Fruit fly (Drosophila melanogaster): ENCODE measurements around the gene CG11768.

The CG11768 gene

DNA sequence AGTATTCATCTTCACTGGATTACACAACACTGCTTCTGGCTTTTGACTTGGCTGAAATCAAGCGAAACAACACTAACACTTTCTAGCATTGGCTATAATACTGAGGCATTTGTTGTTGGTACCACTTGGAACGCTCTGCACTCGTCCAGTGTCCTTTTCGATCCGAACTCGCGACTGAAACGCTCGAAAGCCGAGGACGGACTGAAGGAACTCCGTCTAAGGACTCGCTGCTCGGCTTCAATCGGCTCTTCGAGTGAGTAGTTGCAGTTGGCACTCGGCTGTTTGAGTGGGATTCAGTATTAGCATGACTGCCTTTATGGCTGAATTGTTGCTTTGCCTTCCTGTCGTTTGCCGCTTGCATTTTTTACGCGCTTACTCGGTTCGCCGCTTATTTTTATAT is at the start of gene CG11768, which contains the start of gene CG34135:
Gene CG11768, minus strand, starts transcription at position 203 of the 400 bp plus-strand sequence.
Gene CG34135, minus strand, starts transcription at position 194 of the 400 bp plus-strand sequence.
- TF ChIP-seq CG8478 (optimal IDR thresholded peaks at IDR 0.05) (no peak), CTCF (optimal IDR thresholded peaks at IDR 0.05) (no peak)

DNA sequence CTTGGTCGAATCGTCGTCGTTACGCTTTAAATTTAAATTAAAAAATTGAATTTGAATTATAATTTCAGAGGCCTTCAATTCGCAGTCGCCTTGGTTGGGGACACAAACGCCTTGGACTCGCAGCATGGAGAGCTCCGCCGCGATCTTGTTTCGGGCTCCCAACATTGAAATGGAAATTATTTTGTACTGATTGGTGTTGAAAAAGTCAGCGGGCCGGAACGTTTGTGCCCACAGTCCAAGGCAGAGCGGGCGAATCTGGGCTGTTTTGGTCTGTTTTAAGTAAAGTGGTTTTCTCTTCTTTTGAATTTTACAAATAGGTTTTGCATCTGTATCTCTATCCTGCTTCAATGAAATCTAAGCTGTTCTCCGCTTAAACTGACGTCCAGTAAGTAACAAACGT is 47.1 kb upstream of the CG11768 start:
- TF ChIP-seq CTCF (optimal IDR thresholded peaks at IDR 0.05) (no peak), CG8478 (optimal IDR thresholded peaks at IDR 0.05) (no peak)

DNA sequence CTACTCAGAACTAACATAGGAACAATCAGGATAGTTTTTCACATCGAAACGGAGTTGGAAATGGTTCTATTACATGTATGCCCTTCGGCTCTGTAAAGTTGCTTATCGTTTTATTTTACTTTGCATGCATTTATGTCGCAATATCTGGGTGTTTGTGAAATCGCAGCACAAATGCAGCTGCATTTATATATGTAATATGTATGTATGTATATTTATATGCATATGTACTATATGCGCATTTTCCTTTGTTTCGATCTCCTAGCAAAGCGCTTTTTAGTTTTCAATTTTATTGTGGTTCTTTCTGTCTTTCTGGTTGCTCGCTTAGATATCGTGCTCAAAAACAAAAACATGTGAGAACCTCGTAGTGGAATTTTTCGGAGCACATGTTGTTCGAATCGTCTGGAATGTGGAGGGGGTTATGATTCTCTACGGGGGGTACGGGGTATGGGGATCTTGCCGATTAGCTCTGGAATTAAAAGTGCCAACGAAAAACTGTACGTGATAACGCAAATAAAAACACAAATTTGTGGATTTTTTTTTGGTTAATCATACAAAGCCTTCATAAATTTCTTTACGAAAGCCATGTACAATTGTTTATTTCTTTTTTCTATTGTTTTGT is 46.1 kb upstream of the CG11768 start:
- TF ChIP-seq CTCF (optimal IDR thresholded peaks at IDR 0.05) (no peak), CG8478 (optimal IDR thresholded peaks at IDR 0.05) (no peak)

DNA sequence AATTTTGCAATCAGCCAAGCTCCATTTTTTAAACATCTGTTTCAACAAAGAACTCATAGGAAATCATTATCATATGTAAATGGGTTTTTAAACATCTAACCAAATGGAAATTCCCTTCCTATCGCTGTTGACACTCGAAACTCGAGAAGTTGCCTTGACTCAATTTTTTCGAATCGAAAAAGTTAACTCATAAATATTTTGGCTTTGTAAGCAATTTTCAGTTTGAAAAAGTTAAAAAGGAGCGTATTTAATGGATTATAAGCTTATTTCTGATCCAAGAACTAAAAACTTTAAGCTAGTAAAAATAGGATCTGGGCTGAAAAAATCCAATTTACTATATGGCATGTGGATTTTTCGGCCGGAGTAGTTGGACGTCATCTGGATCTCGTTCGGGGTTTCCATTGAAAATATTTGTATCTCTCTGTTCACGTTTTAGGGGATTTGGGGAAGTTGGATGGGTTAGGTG is 45.2 kb upstream of the CG11768 start, which contains the start of gene CG9837:
Gene CG9837, minus strand, starts transcription at position 416 of the 466 bp plus-strand sequence.
- TF ChIP-seq CG8478 (optimal IDR thresholded peaks at IDR 0.05) (no peak), CTCF (optimal IDR thresholded peaks at IDR 0.05) (no peak)

DNA sequence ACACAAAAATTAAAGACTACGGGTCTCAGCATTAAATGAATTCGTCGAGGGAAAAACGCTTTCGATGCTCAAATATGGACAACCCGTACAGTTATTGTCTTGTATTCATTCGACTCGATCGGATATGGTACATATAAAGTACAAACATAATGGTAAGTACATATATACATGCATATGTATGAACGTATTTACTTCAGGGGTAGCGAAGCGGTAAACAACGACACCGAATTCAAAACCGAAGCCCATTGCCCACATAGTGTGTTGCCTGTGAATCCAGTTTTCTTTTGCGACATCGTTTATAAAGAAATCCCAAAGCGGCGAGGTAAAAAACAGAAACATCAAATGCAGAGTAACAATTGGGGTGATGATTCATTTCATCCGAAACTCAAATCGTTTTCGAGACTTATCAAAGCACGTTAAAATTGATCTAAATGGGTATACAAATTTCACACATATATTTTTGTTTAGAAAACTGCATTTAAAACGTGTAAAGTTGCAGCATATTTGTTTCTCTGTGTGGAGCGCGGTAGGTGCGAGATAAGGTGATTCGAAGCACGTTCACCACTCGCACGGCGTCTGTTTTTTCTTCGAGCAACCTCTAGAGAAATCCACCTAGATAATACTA is 44.5 kb upstream of the CG11768 start:
- no peak for TF ChIP-seq CTCF (optimal IDR thresholded peaks at IDR 0.05)
- no peak for TF ChIP-seq CG8478 (optimal IDR thresholded peaks at IDR 0.05)

DNA sequence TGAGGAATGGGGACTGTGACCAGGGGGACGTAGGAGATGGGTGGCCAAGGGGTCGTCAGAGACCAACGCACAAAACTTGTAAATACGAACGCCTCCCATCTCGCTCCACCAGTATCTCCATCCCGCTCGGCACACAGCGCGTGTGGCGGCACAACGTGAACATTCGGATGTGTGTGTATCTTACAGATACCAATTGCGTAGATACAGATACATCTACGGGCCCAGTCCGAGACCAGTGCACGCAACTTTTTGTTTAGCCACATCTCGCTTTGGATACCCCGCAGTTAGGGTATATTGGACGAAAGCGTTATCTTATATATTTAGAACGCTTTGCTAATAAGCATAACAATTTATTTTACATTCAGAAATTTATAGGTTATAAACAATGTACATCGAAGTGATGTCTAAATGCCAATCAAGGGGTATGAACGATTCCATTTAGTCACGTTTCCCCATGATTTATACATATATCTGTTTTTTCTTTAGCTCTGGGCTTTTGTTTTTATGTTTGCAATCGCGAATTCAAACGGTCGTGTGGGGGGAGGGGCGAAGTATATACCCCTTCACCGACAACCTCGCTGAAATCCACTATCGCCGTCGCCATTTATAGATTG is 43.4 kb upstream of the CG11768 start:
- TF ChIP-seq CTCF (optimal IDR thresholded peaks at IDR 0.05) (no peak), CG8478 (optimal IDR thresholded peaks at IDR 0.05) (no peak)

DNA sequence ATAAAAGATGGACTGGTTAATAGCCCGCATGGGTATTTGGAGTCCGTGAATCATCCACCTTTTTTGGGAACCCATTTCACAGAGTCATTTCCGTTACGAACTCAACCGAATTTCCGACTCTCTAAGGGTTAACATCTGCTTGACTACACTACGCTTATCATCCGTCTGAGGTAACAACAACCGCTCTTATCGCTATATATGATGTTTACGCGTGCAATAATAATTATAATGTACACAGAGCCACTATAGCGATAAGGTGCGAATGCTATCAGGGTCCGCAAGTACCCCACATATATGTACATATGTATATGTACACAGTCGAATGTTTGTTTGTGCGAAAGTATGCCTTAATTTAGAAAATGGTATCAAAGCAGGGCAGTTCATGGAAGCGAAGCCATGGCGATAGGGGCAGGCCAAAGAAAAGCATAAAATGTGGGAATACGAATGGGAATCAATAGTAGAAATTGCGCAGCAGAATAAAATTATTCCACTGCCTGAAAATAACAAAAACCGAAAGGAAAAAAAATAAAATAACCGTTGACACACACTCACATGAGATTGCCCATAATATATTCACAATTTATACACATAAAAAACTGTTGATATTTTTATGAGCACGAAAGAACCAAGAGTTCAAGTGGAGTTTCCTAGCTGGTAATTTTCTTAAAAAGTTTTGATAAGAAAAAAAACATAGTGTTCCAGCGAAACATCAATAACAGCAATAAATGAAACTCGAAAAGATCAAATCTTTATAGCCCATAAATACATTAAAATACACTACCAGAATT is 42.6 kb upstream of the CG11768 start:
- TF ChIP-seq CG8478 (optimal IDR thresholded peaks at IDR 0.05) (no peak), CTCF (optimal IDR thresholded peaks at IDR 0.05) (no peak)

DNA sequence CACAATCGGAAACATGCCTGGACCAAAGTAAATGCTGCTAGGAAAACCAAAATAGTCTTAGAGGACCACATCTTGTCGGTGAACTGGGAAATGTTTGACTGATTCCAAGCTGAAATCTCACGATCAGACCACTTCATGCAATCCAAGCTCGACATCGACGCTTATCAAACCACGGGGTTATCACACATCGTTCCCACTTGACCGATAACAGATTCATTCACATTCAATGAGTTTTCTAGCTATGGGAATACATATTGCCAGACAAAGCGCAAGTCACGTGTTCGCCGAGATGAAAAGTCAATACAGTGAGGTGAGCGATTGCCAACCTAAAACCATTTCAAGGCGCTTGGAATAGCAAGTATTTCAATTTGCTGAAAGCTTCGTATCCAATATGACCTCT is 41.7 kb upstream of the CG11768 start:
- TF ChIP-seq CTCF (optimal IDR thresholded peaks at IDR 0.05) = no peak
- no peak for TF ChIP-seq CG8478 (optimal IDR thresholded peaks at IDR 0.05)

DNA sequence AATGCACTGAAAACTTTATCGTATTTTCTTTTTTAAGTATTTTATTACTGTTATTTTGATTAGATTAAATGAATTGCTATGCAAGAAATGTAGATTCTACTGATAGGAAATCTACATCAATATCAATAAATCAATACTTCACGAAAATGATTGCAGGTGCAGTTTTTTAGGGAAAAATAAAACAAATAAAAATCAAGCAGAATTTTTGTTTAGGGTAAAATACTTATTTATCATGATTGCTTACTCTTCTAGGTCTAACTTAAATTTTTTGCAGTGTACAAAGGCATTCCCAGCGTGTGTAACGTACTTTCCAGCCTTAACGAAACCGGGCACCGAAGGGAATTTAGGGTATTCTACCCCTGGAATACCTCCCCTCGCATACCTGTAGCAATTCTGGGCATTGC is 40.5 kb upstream of the CG11768 start:
- TF ChIP-seq CTCF (optimal IDR thresholded peaks at IDR 0.05) = no peak
- TF ChIP-seq CG8478 (optimal IDR thresholded peaks at IDR 0.05) = no peak

DNA sequence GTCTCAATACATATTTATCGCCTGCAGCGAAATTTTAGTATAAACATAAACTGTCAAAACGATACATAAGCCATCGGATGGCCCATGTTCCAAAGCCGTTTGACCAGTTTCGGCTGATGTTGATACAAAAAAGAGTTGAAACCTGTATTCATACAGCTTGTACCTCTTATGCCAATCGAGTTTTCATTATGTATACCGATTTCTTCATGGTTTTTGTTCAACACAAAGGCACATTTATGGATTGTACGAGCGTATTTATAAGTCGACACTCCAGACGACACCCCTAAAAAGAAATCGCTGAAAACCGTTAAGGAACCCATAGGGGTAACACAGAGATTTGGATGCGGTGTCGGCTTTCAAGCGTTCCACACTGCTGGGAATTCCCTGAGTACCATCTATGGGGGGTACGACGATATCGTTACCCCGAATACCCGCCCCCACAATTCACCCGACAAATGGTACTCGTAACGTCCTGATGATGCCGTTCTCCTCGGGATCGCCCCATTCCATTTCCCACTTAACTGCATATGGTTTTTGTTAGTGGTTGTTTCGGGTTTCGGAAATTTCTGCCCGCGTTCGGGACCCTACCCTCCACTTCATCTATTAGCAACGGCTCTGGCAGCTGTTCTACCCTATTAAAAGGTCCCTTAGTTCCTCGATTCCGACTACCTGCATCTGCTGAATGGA is 40.0 kb upstream of the CG11768 start:
- TF ChIP-seq CTCF (optimal IDR thresholded peaks at IDR 0.05) = no peak
- no peak for TF ChIP-seq CG8478 (optimal IDR thresholded peaks at IDR 0.05)

DNA sequence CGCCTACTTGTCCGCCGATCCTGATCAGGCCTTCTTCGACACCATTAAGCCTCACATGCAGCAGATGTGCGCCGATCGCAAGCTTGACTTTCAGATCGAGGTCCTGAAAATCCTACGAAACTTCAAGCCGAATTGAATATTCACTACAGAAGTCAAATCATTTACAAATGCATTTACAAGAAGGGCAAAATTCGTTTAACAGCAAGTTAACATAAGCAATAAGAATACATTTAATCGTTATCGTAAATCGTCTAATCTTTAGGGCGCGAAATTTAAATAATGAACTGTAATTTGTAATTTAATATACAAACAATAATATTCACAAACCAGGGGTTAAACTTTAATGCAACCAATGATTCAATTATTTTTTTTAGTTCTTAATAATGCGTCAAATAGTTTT is 39.0 kb upstream of the CG11768 start:
- TF ChIP-seq CG8478 (optimal IDR thresholded peaks at IDR 0.05) = no peak
- no peak for TF ChIP-seq CTCF (optimal IDR thresholded peaks at IDR 0.05)

DNA sequence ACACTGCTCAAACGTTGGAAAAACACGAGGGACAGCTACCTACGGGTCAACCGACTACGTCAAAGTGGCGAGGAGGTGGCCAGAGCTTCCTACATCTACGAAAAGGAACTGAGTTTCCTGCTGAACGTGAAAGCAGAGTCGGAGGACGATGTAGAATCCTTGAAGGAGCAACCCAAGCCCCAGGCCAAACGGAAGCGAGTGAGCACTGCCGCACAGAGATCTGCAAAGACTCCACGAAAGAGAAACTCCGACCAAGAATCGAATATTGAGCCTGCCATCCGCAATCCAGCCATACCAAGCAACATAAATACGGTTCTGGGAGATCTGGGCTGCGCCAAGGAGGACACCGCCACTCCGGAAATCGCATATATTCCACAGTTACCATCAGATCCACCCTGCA is 38.6 kb upstream of the CG11768 start:
- no peak for TF ChIP-seq CG8478 (optimal IDR thresholded peaks at IDR 0.05)

DNA sequence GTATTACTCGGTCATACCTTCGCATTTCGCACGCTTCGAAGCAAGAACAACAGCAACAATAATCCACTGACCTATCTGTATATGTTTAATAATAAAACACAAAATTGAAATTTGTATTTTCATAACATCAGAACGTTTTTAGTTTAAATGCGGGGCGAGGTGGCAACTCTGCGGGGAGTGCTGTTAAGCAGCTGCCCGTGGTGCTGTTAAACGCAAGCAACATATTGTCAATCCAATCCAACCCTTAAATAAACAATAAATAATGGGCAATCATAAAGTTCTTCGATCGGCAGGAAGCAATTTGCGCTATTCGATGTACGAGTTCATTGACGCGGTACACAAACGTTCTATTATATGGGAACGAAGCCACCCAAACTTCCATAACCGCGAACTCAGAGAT is 38.1 kb upstream of the CG11768 start, which contains the start of gene hng2:
Gene hng2, plus strand, starts transcription at position 219 of the 400 bp plus-strand sequence.
- no peak for TF ChIP-seq CG8478 (optimal IDR thresholded peaks at IDR 0.05)
- TF ChIP-seq CTCF (optimal IDR thresholded peaks at IDR 0.05) = no peak

DNA sequence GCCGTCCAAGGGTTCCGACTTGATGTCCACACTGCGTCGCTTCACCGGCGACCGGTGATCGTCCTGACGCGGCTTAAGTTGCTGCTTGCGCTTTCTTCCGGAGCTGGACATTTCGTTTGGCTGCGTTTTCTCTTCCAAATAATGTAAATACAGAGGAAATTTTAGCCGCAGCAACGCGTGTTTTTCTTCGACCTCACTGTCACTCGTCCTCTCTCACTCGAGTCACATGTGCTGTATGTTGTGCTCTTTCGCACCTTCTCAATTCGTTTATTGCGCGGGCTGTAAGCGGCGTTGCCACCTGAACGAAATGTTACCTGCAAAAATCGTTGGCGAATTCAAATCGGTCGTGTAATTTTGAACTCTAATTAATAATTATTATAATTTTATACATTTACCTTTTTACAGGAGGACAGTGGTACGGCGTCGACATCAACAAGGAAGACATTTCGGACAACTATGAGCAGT is 37.4 kb upstream of the CG11768 start, which contains the start of gene CG9839:
Gene CG9839, minus strand, starts transcription at position 415 of the 465 bp plus-strand sequence.
- TF ChIP-seq CTCF (optimal IDR thresholded peaks at IDR 0.05) = peak in 1 of 2 experiments; percentile 26
- TF ChIP-seq CG8478 (optimal IDR thresholded peaks at IDR 0.05) = no peak
